Fruit fly (Drosophila melanogaster): Measurements from ENCODE around the gene IntS12.

The IntS12 gene

dm6 chr3R:26866577-26867456 lies 3.6 kb downstream of the IntS12 start, which contains the start of the genes ball and His2Av (continued):
- TF ChIP-seq CG10565 (GFP tag; optimal IDR thresholded peaks at IDR 0.05) (no peak), CG2712 (tag; optimal IDR thresholded peaks at IDR 0.05) (peak; percentile 83), jigr1 (GFP tag; IDR thresholded peaks at IDR 0.05) (no peak), CG6765 (GFP tag; optimal IDR thresholded peaks at IDR 0.05) (peak; percentile 42), NC2α (GFP tag; optimal IDR thresholded peaks at IDR 0.05) (peak; percentile 76), MTF-1 (GFP tag; optimal IDR thresholded peaks at IDR 0.05; ENCODE audit: borderline replicate concordance) (peak; percentile 82), CoRest (tag; optimal IDR thresholded peaks at IDR 0.05) (peak; percentile 80), CG8765 (GFP tag; IDR thresholded peaks at IDR 0.05) (peak; percentile 78), CG4617 (GFP tag; optimal IDR thresholded peaks at IDR 0.05; ENCODE audit: borderline replicate concordance) (peak; percentile 79), MESR4 (GFP tag; optimal IDR thresholded peaks at IDR 0.05) (peak; percentile 56), ham (GFP tag; IDR thresholded peaks at IDR 0.05) (no peak), CG1603 (tag; optimal IDR thresholded peaks at IDR 0.05) (peak; percentile 67), zfh2 (GFP tag; optimal IDR thresholded peaks at IDR 0.05) (peak; percentile 90), CG15514 (GFP tag; optimal IDR thresholded peaks at IDR 0.05) (peak; percentile 88), ERR (GFP tag; optimal IDR thresholded peaks at IDR 0.05) (peak; percentile 81), Sox102F (GFP tag; optimal IDR thresholded peaks at IDR 0.05) (peak; percentile 81), Nf-YA (GFP tag; IDR thresholded peaks at IDR 0.05) (peak; percentile 69), CG10321 (GFP tag; IDR thresholded peaks at IDR 0.05) (peak; percentile 41; the same call in 1 of the 2 replicates), dpn (GFP tag; optimal IDR thresholded peaks at IDR 0.05) (peak; percentile 84 to 90), abd-A (tag; optimal IDR thresholded peaks at IDR 0.05) (no peak), Poxn (GFP tag; IDR thresholded peaks at IDR 0.05) (peak; percentile 16; the same call in 1 of the 2 replicates), NC2β (GFP tag; optimal IDR thresholded peaks at IDR 0.05) (peak; percentile 92), CG13894 (tag; optimal IDR thresholded peaks at IDR 0.05) (peak; percentile 82), eve (GFP tag; optimal IDR thresholded peaks at IDR 0.05) (no peak), CG6854 (GFP tag; optimal IDR thresholded peaks at IDR 0.05) (peak; percentile 60), grau (tag; optimal IDR thresholded peaks at IDR 0.05) (peak; percentile 74), CG2202 (tag; optimal IDR thresholded peaks at IDR 0.05) (peak; percentile 70), CG7987 (GFP tag; optimal IDR thresholded peaks at IDR 0.05) (peak; percentile 43), Atf-2 (GFP tag; optimal IDR thresholded peaks at IDR 0.05) (peak; percentile 75), en (GFP tag; optimal IDR thresholded peaks at IDR 0.05) (peak; percentile 62), bab2 (GFP tag; optimal IDR thresholded peaks at IDR 0.05) (peak; percentile 91), CG7745 (tag; optimal IDR thresholded peaks at IDR 0.05) (no peak), Ssrp (tag; optimal IDR thresholded peaks at IDR 0.05) (peak; percentile 40), nau (GFP tag; optimal IDR thresholded peaks at IDR 0.05) (peak; percentile 59), scrt (GFP tag; optimal IDR thresholded peaks at IDR 0.05) (peak; percentile 75), CG30020 (tag; optimal IDR thresholded peaks at IDR 0.05) (peak; percentile 45), az2 (GFP tag; optimal IDR thresholded peaks at IDR 0.05) (peak; percentile 90), gcm (GFP tag; optimal IDR thresholded peaks at IDR 0.05) (peak; percentile 77), Stat92E (GFP tag; optimal IDR thresholded peaks at IDR 0.05) (peak in 1 of 3 experiments; percentile 93), prd (optimal IDR thresholded peaks at IDR 0.05) (no peak), prd (GFP tag; IDR thresholded peaks at IDR 0.05) (peak; percentile 87), btn (GFP tag; optimal IDR thresholded peaks at IDR 0.05) (peak; percentile 82), sens (GFP tag) (peak; percentile 98), GATAe (GFP tag; conservative IDR thresholded peaks at IDR 0.05) (peak; percentile 51; the same call in 1 of the 2 replicates), toy (GFP tag; IDR thresholded peaks at IDR 0.05) (no peak), H2.0 (GFP tag; IDR thresholded peaks at IDR 0.05) (peak; percentile 83), Gsc (GFP tag; IDR thresholded peaks at IDR 0.05) (no peak), gem (tag; optimal IDR thresholded peaks at IDR 0.05) (peak; percentile 85)

All from whole organism, embryonic.